Worm (Caenorhabditis elegans) whole organism, L3 larva: ENCODE results near the gene F38A1.9.

ENCODE experiments used
- daf-12 ChIP-seq: fragments of 150-350 bp; optimal IDR thresholded peaks from 2 replicates; lab custom pipeline; 2014; ENCODE audit warnings: missing biosample characterization, missing genetic modification reagents, missing genetic modification characterization
- fos-1 ChIP-seq: fragments of 150-350 bp; optimal IDR thresholded peaks from 2 replicates; lab custom pipeline; 2014; ENCODE audit warnings: missing biosample characterization, missing genetic modification characterization
- mml-1 ChIP-seq: fragments of 150-350 bp; sonication (generic microtip); optimal IDR thresholded peaks from 3 replicates; lab custom pipeline; 2014; ENCODE audit warnings: missing biosample characterization, missing genetic modification characterization
- nhr-11 ChIP-seq: fragments of 150-350 bp; optimal IDR thresholded peaks from 2 replicates; lab custom pipeline; 2014; ENCODE audit warnings: missing biosample characterization, missing genetic modification characterization
- nhr-12 ChIP-seq: fragments of 150-350 bp; optimal IDR thresholded peaks from 2 replicates; lab custom pipeline; 2014; ENCODE audit warnings: missing biosample characterization, missing genetic modification characterization
- nhr-67 ChIP-seq: fragments of 150-350 bp; optimal IDR thresholded peaks from 2 replicates; lab custom pipeline; 2014; ENCODE audit warnings: missing biosample characterization, missing genetic modification characterization
- pha-4 ChIP-seq: fragments of 150-350 bp; optimal IDR thresholded peaks from 2 replicates; lab custom pipeline; 2014; ENCODE audit warnings: missing biosample characterization, missing genetic modification reagents, missing genetic modification characterization
- skn-1 ChIP-seq: fragments of 150-350 bp; optimal IDR thresholded peaks from 2 replicates; lab custom pipeline; 2014; ENCODE audit warnings: missing biosample characterization, missing genetic modification characterization
- snpc-4 ChIP-seq: fragments of 150-350 bp; optimal IDR thresholded peaks from 2 replicates; lab custom pipeline; 2014; ENCODE audit warnings: missing biosample characterization, missing genetic modification characterization
- ztf-11 ChIP-seq: fragments of 150-350 bp; optimal IDR thresholded peaks from 2 replicates; lab custom pipeline; 2014; ENCODE audit warnings: missing biosample characterization, missing genetic modification characterization

- TF ChIP-seq skn-1 (tag; lab: Kevin White, UChicago) (no peak), mml-1 (tag; lab: Kevin White, UChicago) (no peak), pha-4 (tag; lab: Kevin White, UChicago) (no peak), nhr-67 (tag; lab: Kevin White, UChicago) (no peak), fos-1 (no peak), daf-12 (tag; lab: Kevin White, UChicago) (no peak), nhr-11 (tag; lab: Kevin White, UChicago) (no peak), ztf-11 (no peak), nhr-12 (tag; lab: Kevin White, UChicago) (no peak), snpc-4 (no peak)
Observed at ce11 chrIV:1261930-1262329, 16.8 kb upstream of the F38A1.9 start.
